Worm (Caenorhabditis elegans): Measurements from ENCODE around the gene Y46G5A.28.

DNA sequence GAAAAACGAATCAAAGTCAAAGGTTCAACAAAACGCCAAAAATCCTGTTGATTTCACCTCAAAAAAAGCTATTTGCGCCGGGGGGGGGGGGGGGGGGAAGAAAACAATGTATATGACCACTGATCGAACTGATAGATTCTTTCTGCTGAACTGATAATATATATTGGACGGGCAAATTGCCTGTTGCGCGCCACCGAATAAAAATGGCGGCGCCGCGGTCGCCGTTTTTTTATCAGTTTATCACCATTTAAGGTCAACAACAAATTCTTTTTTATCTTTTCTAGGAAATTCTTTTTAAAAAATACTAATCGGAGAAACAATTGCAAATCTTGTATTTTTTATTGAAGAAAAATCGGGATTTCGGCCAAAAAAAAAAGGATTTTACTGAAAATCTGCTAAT is 29.5 kb downstream of the Y46G5A.28 start:
- no peak for TF ChIP-seq ama-1 (optimal IDR thresholded peaks at IDR 0.05)
- no peak for TF ChIP-seq scrt-1 (GFP tag; IDR thresholded peaks at IDR 0.05)
- no peak for TF ChIP-seq flt-1 (GFP tag; IDR thresholded peaks at IDR 0.05)
- TF ChIP-seq ceh-13 (GFP tag; optimal IDR thresholded peaks at IDR 0.05): no peak
- TF ChIP-seq hmg-4 (GFP tag; optimal IDR thresholded peaks at IDR 0.05): no peak
- TF ChIP-seq ets-7 (tag; optimal IDR thresholded peaks at IDR 0.05): no peak
- TF ChIP-seq tra-4 (tag; optimal IDR thresholded peaks at IDR 0.05): no peak
- no peak for TF ChIP-seq tbx-37 (GFP tag; conservative IDR thresholded peaks at IDR 0.05)
- TF ChIP-seq B0310.2 (tag; optimal IDR thresholded peaks at IDR 0.05): no peak
- no peak for TF ChIP-seq hnd-1 (tag; optimal IDR thresholded peaks at IDR 0.05)

All from whole organism, early embryonic.